Worm (Caenorhabditis elegans) whole organism, L1 larva: Measurements from ENCODE around the gene gst-37.
A peak's percentile ranks its signal among the peaks of the same experiment; 100 is the strongest.

Experiments used
- C04F5.9 ChIP-seq: sonication (generic microtip); optimal IDR thresholded peaks from 2 replicates; lab custom pipeline; 2016; ENCODE audit warnings: missing genetic modification characterization, missing compliant biosample characterization
- C16A3.4 ChIP-seq: fragments of 150-350 bp; optimal IDR thresholded peaks from 2 replicates; lab custom pipeline; 2014; ENCODE audit warnings: missing biosample characterization, missing genetic modification characterization
- F16B12.6 ChIP-seq: fragments of 150-350 bp; optimal IDR thresholded peaks from 2 replicates; lab custom pipeline; 2014; ENCODE audit warnings: missing biosample characterization, missing genetic modification characterization
- aha-1 ChIP-seq: fragments of 150-350 bp; optimal IDR thresholded peaks from 2 replicates; lab custom pipeline; 2014; ENCODE audit warnings: missing biosample characterization, missing genetic modification characterization
- aly-2 ChIP-seq: fragments of 150-350 bp; optimal IDR thresholded peaks from 2 replicates; lab custom pipeline; 2014; ENCODE audit warnings: missing biosample characterization, missing genetic modification characterization
- blmp-1 ChIP-seq: fragments of 150-350 bp; optimal IDR thresholded peaks from 2 replicates; lab custom pipeline; 2014; ENCODE audit warnings: missing biosample characterization, missing genetic modification characterization
- ceh-63 ChIP-seq: fragments of 200-800 bp; sonication (Bioruptor generic); optimal IDR thresholded peaks from 2 replicates; lab custom pipeline; 2018; ENCODE audit warnings: mild to moderate bottlenecking, missing genetic modification characterization, missing compliant biosample characterization
- ceh-8 ChIP-seq: fragments of 200-800 bp; sonication (Bioruptor generic); optimal IDR thresholded peaks from 2 replicates; lab custom pipeline; 2018; ENCODE audit warnings: mild to moderate bottlenecking, missing genetic modification characterization, moderate library complexity, missing compliant biosample characterization
- ceh-82 ChIP-seq, 3 experiments: fragments of 150-350 bp in 1 of 3; sonication (generic microtip) in 2 of 3; optimal IDR thresholded peaks; 2 replicates each; lab custom pipeline; 2014 to 2017; ENCODE audit warnings: missing biosample characterization in 3 of 3, missing genetic modification characterization in 3 of 3
- ceh-88 ChIP-seq: fragments of 200-800 bp; sonication (Bioruptor generic); IDR thresholded peaks from 2 replicates; pipeline ENCODE4 v1.3.6; 2022; ENCODE audit warnings: missing genetic modification characterization, missing compliant biosample characterization
- dpl-1 ChIP-seq, 3 experiments: fragments of 150-350 bp in 2 of 3; sonication (generic microtip) in 1 of 3; optimal IDR thresholded peaks; 2 replicates each; lab custom pipeline; 2014 to 2017; ENCODE audit warnings: missing biosample characterization in 3 of 3, missing genetic modification characterization in 3 of 3, missing genetic modification reagents in 3 of 3
- dsc-1 ChIP-seq: sonication (generic microtip); optimal IDR thresholded peaks from 2 replicates; lab custom pipeline; 2016; ENCODE audit warnings: mild to moderate bottlenecking, missing genetic modification characterization, missing compliant biosample characterization
- efl-1 ChIP-seq, 4 experiments: fragments of 150-350 bp; optimal IDR thresholded peaks in 3 of 4; peaks in 1 of 4; 1 replicate in 1 of 4; 2 replicates in 3 of 4; lab custom pipeline; 2014; ENCODE audit warnings: missing biosample characterization in 2 of 4, missing genetic modification characterization in 2 of 4, missing genetic modification reagents in 2 of 4
- efl-3 ChIP-seq: fragments of 200-800 bp; sonication (Bioruptor generic); optimal IDR thresholded peaks from 2 replicates; lab custom pipeline; 2018; ENCODE audit warnings: mild to moderate bottlenecking, missing genetic modification characterization, missing compliant biosample characterization
- egl-27 ChIP-seq, 2 experiments: fragments of 150-350 bp in 1 of 2; sonication (generic microtip); optimal IDR thresholded peaks; 3 replicates each; lab custom pipeline; 2017 to 2018; ENCODE audit warnings: missing biosample characterization in 2 of 2, missing genetic modification characterization in 2 of 2, missing genetic modification reagents in 2 of 2
- fkh-4 ChIP-seq: sonication (generic microtip); optimal IDR thresholded peaks from 2 replicates; lab custom pipeline; 2016; ENCODE audit warnings: missing compliant biosample characterization, missing genetic modification characterization, borderline replicate concordance
- fkh-8 ChIP-seq: sonication (generic microtip); optimal IDR thresholded peaks from 2 replicates; lab custom pipeline; 2016; ENCODE audit warnings: mild to moderate bottlenecking, missing genetic modification characterization, missing compliant biosample characterization
- grh-1 ChIP-seq: fragments of 200-800 bp; sonication (Bioruptor generic); IDR thresholded peaks from 2 replicates; pipeline ENCODE4 v1.3.6; 2022; ENCODE audit warnings: missing genetic modification reagents, missing genetic modification characterization, missing compliant biosample characterization
- hpl-2 ChIP-seq: fragments of 150-350 bp; optimal IDR thresholded peaks from 2 replicates; lab custom pipeline; 2014; ENCODE audit warnings: missing biosample characterization, missing genetic modification reagents, missing genetic modification characterization
- isw-1 ChIP-seq: fragments of 200-800 bp; sonication (Bioruptor generic); IDR thresholded peaks from 2 replicates; pipeline ENCODE4 v1.3.6; 2022; ENCODE audit warnings: missing genetic modification characterization, missing compliant biosample characterization
- lin-15B ChIP-seq: fragments of 150-350 bp; sonication (generic microtip); optimal IDR thresholded peaks from 3 replicates; lab custom pipeline; 2014; ENCODE audit warnings: missing biosample characterization, missing genetic modification characterization
- lin-35 ChIP-seq, 2 experiments: fragments of 150-350 bp; optimal IDR thresholded peaks; 2 replicates each; lab custom pipeline; 2014; ENCODE audit warnings: missing biosample characterization in 2 of 2, missing genetic modification characterization in 2 of 2, missing genetic modification reagents in 2 of 2
- lin-39 ChIP-seq: fragments of 150-350 bp; optimal IDR thresholded peaks from 2 replicates; lab custom pipeline; 2014; ENCODE audit warnings: missing biosample characterization, missing genetic modification reagents, missing genetic modification characterization
- lir-3 ChIP-seq: sonication (generic microtip); optimal IDR thresholded peaks from 2 replicates; lab custom pipeline; 2016; ENCODE audit warnings: mild to moderate bottlenecking, missing genetic modification characterization, moderate library complexity, missing compliant biosample characterization; ENCODE audit not compliant: poor library complexity
- lsy-2 ChIP-seq, 2 experiments: fragments of 150-350 bp; optimal IDR thresholded peaks; 2 replicates each; lab custom pipeline; 2014; ENCODE audit warnings: missing biosample characterization in 2 of 2, missing genetic modification characterization in 2 of 2
- mef-2 ChIP-seq: fragments of 150-350 bp; optimal IDR thresholded peaks from 2 replicates; lab custom pipeline; 2014; ENCODE audit warnings: missing biosample characterization, missing genetic modification characterization
- mep-1 ChIP-seq: fragments of 150-350 bp; optimal IDR thresholded peaks from 2 replicates; lab custom pipeline; 2014; ENCODE audit warnings: missing biosample characterization, missing genetic modification characterization
- nhr-47 ChIP-seq: sonication (generic microtip); optimal IDR thresholded peaks from 2 replicates; lab custom pipeline; 2016; ENCODE audit warnings: mild to moderate bottlenecking, missing genetic modification characterization, moderate library complexity, missing compliant biosample characterization
- nhr-71 ChIP-seq: sonication (generic microtip); optimal IDR thresholded peaks from 2 replicates; lab custom pipeline; 2016; ENCODE audit warnings: mild to moderate bottlenecking, missing genetic modification characterization, moderate library complexity, missing compliant biosample characterization
- nhr-85 ChIP-seq: sonication (generic microtip); peaks from one replicate; lab custom pipeline; 2016; ENCODE audit warnings: missing genetic modification characterization, inconsistent platforms, missing compliant biosample characterization
- nhr-90 ChIP-seq: sonication (generic microtip); optimal IDR thresholded peaks from 2 replicates; lab custom pipeline; 2016; ENCODE audit warnings: mild to moderate bottlenecking, missing genetic modification characterization, missing compliant biosample characterization; ENCODE audit not compliant: poor library complexity
- pag-3 ChIP-seq: sonication (generic microtip); optimal IDR thresholded peaks from 2 replicates; lab custom pipeline; 2017; ENCODE audit warnings: missing genetic modification characterization, mild to moderate bottlenecking, missing compliant biosample characterization, antibody characterized with exemption, borderline replicate concordance; ENCODE audit not compliant: insufficient read depth
- skn-1 ChIP-seq: fragments of 150-350 bp; optimal IDR thresholded peaks from 2 replicates; lab custom pipeline; 2014; ENCODE audit warnings: missing biosample characterization, missing genetic modification characterization
- snpc-4 ChIP-seq: fragments of 150-350 bp; optimal IDR thresholded peaks from 2 replicates; lab custom pipeline; 2014; ENCODE audit warnings: missing biosample characterization, missing genetic modification characterization
- snu-23 ChIP-seq: sonication (generic microtip); optimal IDR thresholded peaks from 2 replicates; lab custom pipeline; 2016; ENCODE audit warnings: missing genetic modification characterization, missing compliant biosample characterization
- sptf-1 ChIP-seq: fragments of 150-350 bp; optimal IDR thresholded peaks from 2 replicates; lab custom pipeline; 2014; ENCODE audit warnings: missing biosample characterization, missing genetic modification characterization
- tbx-2 ChIP-seq: sonication (generic microtip); optimal IDR thresholded peaks from 2 replicates; lab custom pipeline; 2016; ENCODE audit warnings: missing genetic modification characterization, missing compliant biosample characterization
- tlp-1 ChIP-seq: fragments of 150-350 bp; optimal IDR thresholded peaks from 2 replicates; lab custom pipeline; 2014; ENCODE audit warnings: missing biosample characterization, missing genetic modification characterization
- unc-86 ChIP-seq: sonication (generic microtip); optimal IDR thresholded peaks from 2 replicates; lab custom pipeline; 2016; ENCODE audit warnings: missing genetic modification characterization, missing compliant biosample characterization
- vab-15 ChIP-seq: sonication (generic microtip); optimal IDR thresholded peaks from 2 replicates; lab custom pipeline; 2017; ENCODE audit warnings: missing genotype, mild to moderate bottlenecking, missing genetic modification characterization, missing compliant biosample characterization
- ztf-4 ChIP-seq: fragments of 150-350 bp; optimal IDR thresholded peaks from 2 replicates; lab custom pipeline; 2014; ENCODE audit warnings: missing biosample characterization, missing genetic modification characterization

gst-37 gene

DNA sequence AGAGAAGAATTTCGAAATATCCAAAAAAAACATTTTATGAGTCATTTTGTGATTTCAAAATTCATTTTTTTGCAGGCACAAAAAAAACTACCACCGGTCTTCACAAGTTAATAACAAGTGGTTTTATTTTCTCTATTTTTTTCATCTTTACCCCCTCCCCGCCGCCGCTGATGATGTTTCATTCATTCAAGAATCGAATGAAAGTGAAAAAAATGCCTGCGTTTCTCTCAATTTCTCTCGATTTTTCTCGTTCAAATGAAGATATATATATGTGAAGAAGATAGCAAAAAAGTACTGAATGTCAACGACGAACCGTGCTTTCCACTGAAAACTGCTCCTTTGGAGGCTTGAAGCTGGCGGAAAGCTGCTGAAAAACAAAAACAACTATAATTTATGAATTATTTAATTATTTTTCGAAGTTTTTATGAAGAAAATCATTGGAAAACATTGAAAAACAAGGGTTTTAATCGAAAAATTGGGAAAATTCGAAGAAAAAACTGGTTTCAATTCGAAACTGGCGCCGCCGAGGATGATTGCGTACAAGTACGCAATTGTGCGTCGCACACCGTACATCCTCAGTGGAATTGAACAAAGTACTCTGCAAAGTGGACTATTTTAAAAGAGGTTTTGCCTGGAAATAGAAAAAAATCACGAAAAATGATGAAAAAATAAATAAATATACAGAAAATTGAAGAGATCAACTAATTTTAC lies 28.7 kb upstream of the gst-37 start, which contains the start of gene zig-11:
zig-11 (minus strand) TSS at position 373 of the 711 bp plus-strand sequence.
- TF ChIP-seq snu-23 (GFP tag; lab: Kevin White, UChicago) (peak; percentile 14), C16A3.4 (peak; percentile 18), lin-39 (no peak), sptf-1 (tag; lab: Kevin White, UChicago) (no peak), lir-3 (no peak), aha-1 (tag; lab: Kevin White, UChicago) (no peak), mep-1 (tag; lab: Kevin White, UChicago) (peak; percentile 23), lsy-2 (tag; optimal IDR thresholded peaks at IDR 0.05; lab: Kevin White, UChicago) (peak; percentile 37 to 93), ceh-82 (tag; optimal IDR thresholded peaks at IDR 0.05; lab: Kevin White, UChicago) (peak in 1 of 3 experiments; percentile 13), grh-1 (GFP tag; lab: Robert Waterston, UW) (peak; percentile 61; the same call in 1 of the 2 replicates), C04F5.9 (no peak), nhr-85 (tag; lab: Kevin White, UChicago) (peak; percentile 76), dpl-1 (GFP tag; optimal IDR thresholded peaks at IDR 0.05; lab: Kevin White, UChicago) (peak; percentile 71 to 90 (median 84)), efl-1 (optimal IDR thresholded peaks at IDR 0.05; lab: Kevin White, UChicago) (peak; percentile 74 to 85), efl-1 (GFP tag; optimal IDR thresholded peaks at IDR 0.05 in 1 of 2; lab: Kevin White, UChicago) (peak; percentile 88 to 98), nhr-47 (tag; lab: Kevin White, UChicago) (peak; percentile 34), tlp-1 (tag; lab: Kevin White, UChicago) (no peak), lin-35 (GFP tag; optimal IDR thresholded peaks at IDR 0.05; lab: Kevin White, UChicago) (peak; percentile 78 to 93), fkh-8 (tag; lab: Kevin White, UChicago) (no peak), nhr-71 (tag; lab: Kevin White, UChicago) (peak; percentile 36), blmp-1 (tag; lab: Kevin White, UChicago) (peak; percentile 98), F16B12.6 (tag; lab: Kevin White, UChicago) (peak; percentile 81), fkh-4 (tag; lab: Kevin White, UChicago) (no peak)
- TF ChIP-seq, all 84 proteins: peak for 14

DNA sequence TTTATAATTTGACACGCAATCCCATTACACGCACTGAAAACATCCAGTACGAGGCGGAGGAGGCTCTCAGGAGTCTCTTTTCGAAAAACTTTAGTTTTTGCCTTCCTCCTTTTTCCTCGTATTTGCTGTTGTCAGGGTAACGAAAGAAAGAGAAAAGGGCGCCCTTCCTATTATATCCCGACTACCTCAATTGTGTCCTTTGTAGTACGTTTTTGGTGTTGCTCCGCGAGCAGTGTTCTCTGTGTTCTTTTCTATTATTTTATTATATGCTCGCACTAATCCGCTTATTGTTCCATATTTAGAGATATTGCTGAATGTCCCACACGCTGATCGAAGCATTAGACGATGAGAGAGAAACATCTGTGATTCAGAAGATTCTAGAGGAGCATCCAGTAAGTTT lies 25.9 kb upstream of the gst-37 start, which contains the start of gene nphp-2:
nphp-2 (plus strand) TSS at position 301 of the 400 bp plus-strand sequence.
- TF ChIP-seq ztf-4 (tag; lab: Kevin White, UChicago) (no peak), fkh-8 (tag; lab: Kevin White, UChicago) (peak; percentile 48), snpc-4 (tag; lab: Kevin White, UChicago) (no peak), C16A3.4 (no peak), skn-1 (tag; lab: Kevin White, UChicago) (no peak)

DNA sequence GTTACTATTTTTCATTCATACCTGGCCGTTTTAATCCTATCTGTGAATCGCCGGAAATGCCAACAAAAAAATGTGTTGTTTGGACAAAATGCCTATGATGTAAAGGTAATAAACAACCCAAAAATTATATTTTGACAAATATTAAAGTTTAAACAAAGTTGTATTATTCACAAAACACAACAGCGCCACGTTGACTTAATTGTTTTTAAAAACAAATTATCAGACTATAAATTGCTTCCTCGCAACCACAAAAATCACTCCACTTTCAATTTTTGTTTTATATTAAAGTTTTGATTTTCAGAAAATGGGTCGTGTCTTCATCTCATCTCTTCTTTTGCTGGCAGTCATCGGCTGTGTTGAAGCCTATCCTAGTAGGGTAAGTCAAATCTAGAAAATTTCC lies 14.1 kb upstream of the gst-37 start, which contains the start of gene Y32G9A.5:
Y32G9A.5 (plus strand) TSS at position 301 of the 400 bp plus-strand sequence.
- no peak for TF ChIP-seq nhr-90
- TF ChIP-seq efl-3 (GFP tag; lab: Kevin White, UChicago) = no peak
- no peak for TF ChIP-seq dpl-1 (GFP tag; optimal IDR thresholded peaks at IDR 0.05; lab: Kevin White, UChicago)
- no peak for TF ChIP-seq aly-2
- TF ChIP-seq egl-27 (tag; optimal IDR thresholded peaks at IDR 0.05; lab: Kevin White, UChicago) = no peak
- no peak for TF ChIP-seq fkh-8 (tag; lab: Kevin White, UChicago)
- no peak for TF ChIP-seq pag-3 (tag; lab: Kevin White, UChicago)
- TF ChIP-seq nhr-71 (tag; lab: Kevin White, UChicago) = no peak
- TF ChIP-seq mef-2 (tag; lab: Kevin White, UChicago) = no peak
- TF ChIP-seq snpc-4 (tag; lab: Kevin White, UChicago) = no peak
- TF ChIP-seq ceh-63 (GFP tag; lab: Kevin White, UChicago) = no peak

DNA sequence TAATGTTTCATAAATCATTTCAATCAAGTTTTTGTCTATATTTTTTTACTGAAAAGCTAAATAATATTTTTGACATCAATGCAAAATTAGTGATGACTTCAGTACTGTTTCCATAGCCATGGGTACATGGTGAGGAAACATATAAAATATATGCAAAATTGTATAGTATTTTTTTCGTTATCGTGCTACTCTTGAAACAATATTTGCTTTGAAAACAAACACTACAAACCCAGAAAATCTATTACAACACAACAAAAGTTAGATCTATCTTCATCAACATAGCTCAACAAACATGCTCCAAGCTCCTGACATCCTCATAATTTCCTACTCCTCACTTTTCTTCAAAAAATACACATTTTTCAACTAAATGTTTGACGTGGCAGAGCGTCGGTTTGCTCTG lies 12.9 kb upstream of the gst-37 start, which contains the start of gene srp-3:
srp-3 (plus strand) TSS at position 301 of the 400 bp plus-strand sequence.
- TF ChIP-seq lin-39 = no peak
- TF ChIP-seq isw-1 (GFP tag; lab: Robert Waterston, UW) = no peak
- TF ChIP-seq tbx-2 = no peak
- TF ChIP-seq vab-15 (tag; lab: Kevin White, UChicago) = no peak
- TF ChIP-seq lir-3 = no peak
- TF ChIP-seq lin-15B (tag; lab: Kevin White, UChicago) = no peak
- TF ChIP-seq unc-86 (tag; lab: Kevin White, UChicago) = no peak
- TF ChIP-seq ceh-8 (GFP tag; lab: Kevin White, UChicago) = no peak
- TF ChIP-seq tlp-1 (tag; lab: Kevin White, UChicago) = no peak
- TF ChIP-seq nhr-47 (tag; lab: Kevin White, UChicago) = no peak
- no peak for TF ChIP-seq ceh-88 (GFP tag; lab: Robert Waterston, UW)
- TF ChIP-seq dsc-1 (tag; lab: Kevin White, UChicago) = no peak
- no peak for TF ChIP-seq hpl-2
- TF ChIP-seq, all 84 proteins: peak for 0
